Fruit fly (Drosophila melanogaster) whole organism, wandering third instar larva: ENCODE results near the gene Dlc90F.

Source experiments
- Hnf4 ChIP-seq: fragments of 200-800 bp; sonication (Bioruptor generic); optimal IDR thresholded peaks from 2 replicates; lab custom pipeline; 2016; ENCODE audit warnings: missing biosample characterization, mild to moderate bottlenecking, missing genetic modification characterization
- Sp1 ChIP-seq: fragments of 200-800 bp; sonication (Bioruptor generic); optimal IDR thresholded peaks from 3 replicates; lab custom pipeline; 2019; ENCODE audit warnings: missing biosample characterization, mild to moderate bottlenecking, missing genetic modification characterization, moderate library complexity
- Vsx2 ChIP-seq: fragments of 200-300, 225-300 bp; sonication (Bioruptor generic); optimal IDR thresholded peaks from 2 replicates; lab custom pipeline; 2018; ENCODE audit warnings: missing biosample characterization, missing genetic modification characterization; ENCODE audit not compliant: partially characterized antibody
- br ChIP-seq: fragments of 200-800 bp; sonication (Bioruptor generic); optimal IDR thresholded peaks from 2 replicates; lab custom pipeline; 2016; ENCODE audit warnings: missing biosample characterization, missing genetic modification characterization
- h ChIP-seq: fragments of 200-800 bp; sonication (Bioruptor generic); optimal IDR thresholded peaks from 3 replicates; lab custom pipeline; 2016; ENCODE audit warnings: missing biosample characterization, mild to moderate bottlenecking, missing genetic modification characterization
- psq ChIP-seq: fragments of 200-800 bp; sonication (Bioruptor generic); optimal IDR thresholded peaks from 3 replicates; lab custom pipeline; 2017; ENCODE audit warnings: missing biosample characterization, mild to moderate bottlenecking, missing genetic modification characterization, moderate library complexity

dm6 chr3R:18255281-18255680 lies 43.7 kb upstream of the Dlc90F start, which contains the start of the genes Ada2a, Polr2D, Tgs1 and moi:
- TF ChIP-seq Hnf4 (GFP tag; lab: Kevin White, UChicago) (no peak), h (GFP tag; lab: Kevin White, UChicago) (no peak), psq (GFP tag; lab: Kevin White, UChicago) (no peak), Sp1 (no peak), Vsx2 (GFP tag; lab: Kevin White, UChicago) (no peak), br (GFP tag; lab: Kevin White, UChicago) (no peak)
